Worm (Caenorhabditis elegans) whole organism, mixed stage, embryonic: ENCODE measurements around the gene R09E10.1.

Experiments
- cnd-1 ChIP-seq: fragments of 200-800 bp; sonication (Bioruptor generic); optimal IDR thresholded peaks from 2 replicates; lab custom pipeline; 2018; ENCODE audit warnings: mild to moderate bottlenecking, missing genetic modification characterization, missing compliant biosample characterization
- mep-1 ChIP-seq: fragments of 150-350 bp; optimal IDR thresholded peaks from 2 replicates; lab custom pipeline; 2017; ENCODE audit warnings: missing biosample characterization, missing genetic modification reagents, missing genetic modification characterization, inconsistent platforms
- nhr-237 ChIP-seq: fragments of 150-350 bp; optimal IDR thresholded peaks from 2 replicates; lab custom pipeline; 2014; ENCODE audit warnings: missing biosample characterization, missing genetic modification characterization
- nhr-28 ChIP-seq: fragments of 150-350 bp; optimal IDR thresholded peaks from 2 replicates; lab custom pipeline; 2014; ENCODE audit warnings: missing biosample characterization, missing genetic modification characterization
- pha-4 ChIP-seq: fragments of 150-350 bp; optimal IDR thresholded peaks from 2 replicates; lab custom pipeline; 2018; ENCODE audit warnings: missing biosample characterization, missing genetic modification reagents, missing genetic modification characterization

DNA sequence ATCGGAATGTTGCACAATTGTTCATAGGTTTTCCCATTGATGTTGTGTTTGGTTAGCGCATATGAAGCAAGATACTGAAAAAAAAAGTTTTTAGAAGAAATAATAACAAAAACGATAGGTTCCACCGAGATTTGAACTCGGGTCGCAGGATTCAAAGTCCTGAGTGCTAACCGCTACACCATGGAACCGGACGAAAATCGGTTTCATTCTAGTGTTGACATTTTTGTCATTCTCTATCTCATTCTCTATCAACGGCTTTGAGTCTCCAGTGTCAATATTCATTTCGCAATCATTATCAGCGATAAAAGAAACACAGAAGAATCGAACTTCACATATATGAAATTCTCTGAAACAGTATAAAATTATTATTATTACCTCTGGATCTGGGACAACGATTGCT lies 11.4 kb downstream of the R09E10.1 start:
- TF ChIP-seq pha-4 (tag; lab: Kevin White, UChicago) (no peak), cnd-1 (tag; lab: Kevin White, UChicago) (no peak), nhr-28 (no peak), mep-1 (tag; lab: Kevin White, UChicago) (no peak), nhr-237 (tag; lab: Kevin White, UChicago) (no peak)
